Fruit fly (Drosophila melanogaster) whole organism, embryonic: ENCODE results near the gene JMJD4.
A peak's percentile ranks its signal among the peaks of the same experiment; 100 is the strongest.

Experiments used
- B-H2 ChIP-seq: fragments of 200-800 bp; sonication (Bioruptor generic); optimal IDR thresholded peaks from 2 replicates; lab custom pipeline; 2018; ENCODE audit warnings: missing biosample characterization, mild to moderate bottlenecking, missing genetic modification characterization
- CG10321 ChIP-seq: fragments of 200-800 bp; sonication (Bioruptor generic); IDR thresholded peaks from 2 replicates; pipeline ENCODE4 v1.3.6; 2022; ENCODE audit warnings: missing biosample characterization, missing genetic modification characterization
- CG10543 ChIP-seq: fragments of 200-800 bp; sonication (Bioruptor generic); optimal IDR thresholded peaks from 3 replicates; lab custom pipeline; 2017; ENCODE audit warnings: missing biosample characterization, mild to moderate bottlenecking, missing genetic modification characterization, moderate library complexity
- CG11456 ChIP-seq: fragments of 200-800 bp; sonication (Bioruptor generic); IDR thresholded peaks from 3 replicates; pipeline ENCODE4 v1.3.6; 2022; ENCODE audit warnings: missing biosample characterization, missing genetic modification characterization
- CG12744 ChIP-seq: fragments of 200-800 bp; sonication (Bioruptor generic); optimal IDR thresholded peaks from 2 replicates; lab custom pipeline; 2016; ENCODE audit warnings: missing biosample characterization, missing genetic modification characterization
- CG13123 ChIP-seq: fragments of 200-800 bp; sonication (Bioruptor generic); optimal IDR thresholded peaks from 2 replicates; lab custom pipeline; 2016; ENCODE audit warnings: missing biosample characterization, missing genetic modification characterization
- CG15479 ChIP-seq: fragments of 200-800 bp; sonication (Bioruptor generic); optimal IDR thresholded peaks from 3 replicates; lab custom pipeline; 2019; ENCODE audit warnings: missing biosample characterization, mild to moderate bottlenecking, missing genetic modification characterization, moderate library complexity
- CG17186 ChIP-seq: fragments of 200-800 bp; sonication (Bioruptor generic); optimal IDR thresholded peaks from 3 replicates; lab custom pipeline; 2017; ENCODE audit warnings: missing biosample characterization, missing genetic modification reagents, missing genetic modification characterization
- CG17328 ChIP-seq: fragments of 200-800 bp; sonication (Bioruptor generic); IDR thresholded peaks from 2 replicates; pipeline ENCODE4 v1.3.6; 2022; ENCODE audit warnings: missing biosample characterization, missing genetic modification characterization
- CG17385 ChIP-seq: fragments of 200-800 bp; sonication (Bioruptor generic); optimal IDR thresholded peaks from 3 replicates; lab custom pipeline; 2018; ENCODE audit warnings: missing biosample characterization, mild to moderate bottlenecking, missing genetic modification characterization
- CG1792 ChIP-seq: fragments of 200-800 bp; sonication (Bioruptor generic); optimal IDR thresholded peaks from 2 replicates; lab custom pipeline; 2016; ENCODE audit warnings: missing biosample characterization, missing genetic modification characterization
- CG31365 ChIP-seq: fragments of 200-800 bp; sonication (Bioruptor generic); optimal IDR thresholded peaks from 2 replicates; lab custom pipeline; 2018; ENCODE audit warnings: missing biosample characterization, mild to moderate bottlenecking, missing genetic modification characterization
- CG31388 ChIP-seq: fragments of 200-800 bp; sonication (Bioruptor generic); optimal IDR thresholded peaks from 2 replicates; lab custom pipeline; 2016; ENCODE audit warnings: missing biosample characterization, missing genetic modification characterization
- CG31441 ChIP-seq: fragments of 200-800 bp; sonication (Bioruptor generic); IDR thresholded peaks from 2 replicates; pipeline ENCODE4 v1.3.6; 2022; ENCODE audit warnings: missing biosample characterization, missing genetic modification characterization
- CG32532 ChIP-seq: fragments of 200-800 bp; sonication (Bioruptor generic); IDR thresholded peaks from 2 replicates; pipeline ENCODE4 v1.3.6; 2022; ENCODE audit warnings: missing biosample characterization, missing genetic modification characterization
- CG5245 ChIP-seq: fragments of 200-800 bp; sonication (Bioruptor generic); optimal IDR thresholded peaks from 3 replicates; lab custom pipeline; 2016; ENCODE audit warnings: missing biosample characterization, missing genetic modification characterization
- CG6272 ChIP-seq: fragments of 200-800 bp; sonication (Bioruptor generic); IDR thresholded peaks from 2 replicates; pipeline ENCODE4 v1.3.6; 2022; ENCODE audit warnings: missing biosample characterization, missing genetic modification characterization
- CG6689 ChIP-seq: fragments of 200-800 bp; sonication (Bioruptor generic); IDR thresholded peaks from 2 replicates; pipeline ENCODE4 v1.3.6; 2022; ENCODE audit warnings: missing biosample characterization, missing genetic modification characterization
- CG8290 ChIP-seq, 3 experiments: fragments of 200-800 bp; sonication (Bioruptor generic); optimal IDR thresholded peaks; 2 replicates each; lab custom pipeline; 2016 to 2019; ENCODE audit warnings: missing biosample characterization in 3 of 3, missing genetic modification characterization in 3 of 3, mild to moderate bottlenecking in 2 of 3, moderate library complexity in 1 of 3
- CG8765 ChIP-seq: fragments of 200-800 bp; sonication (Bioruptor generic); IDR thresholded peaks from 2 replicates; pipeline ENCODE4 v1.3.6; 2022; ENCODE audit warnings: missing biosample characterization, missing genetic modification characterization
- CG8924 ChIP-seq: fragments of 200-800 bp; optimal IDR thresholded peaks from 3 replicates; lab custom pipeline; 2019; ENCODE audit warnings: missing biosample characterization, mild to moderate bottlenecking, missing genetic modification characterization, moderate library complexity
- CoRest ChIP-seq: fragments of 200-800 bp; sonication (Bioruptor generic); optimal IDR thresholded peaks from 3 replicates; lab custom pipeline; 2018; ENCODE audit warnings: missing biosample characterization, mild to moderate bottlenecking, missing genetic modification characterization, moderate library complexity
- HmgD ChIP-seq: fragments of 200-800 bp; sonication (Bioruptor generic); optimal IDR thresholded peaks from 3 replicates; lab custom pipeline; 2016; ENCODE audit warnings: missing biosample characterization, missing genetic modification characterization
- HmgZ ChIP-seq: fragments of 200-800 bp; sonication (Bioruptor generic); optimal IDR thresholded peaks from 2 replicates; lab custom pipeline; 2018; ENCODE audit warnings: missing biosample characterization, mild to moderate bottlenecking, missing genetic modification characterization
- Mrtf ChIP-seq: fragments of 200-800 bp; sonication (Bioruptor generic); IDR thresholded peaks from 3 replicates; pipeline ENCODE4 v1.3.6; 2022; ENCODE audit warnings: missing biosample characterization, missing genetic modification characterization
- Neu2 ChIP-seq: fragments of 200-800 bp; sonication (Bioruptor generic); optimal IDR thresholded peaks from 3 replicates; lab custom pipeline; 2016; ENCODE audit warnings: missing biosample characterization, missing genetic modification characterization, borderline replicate concordance
- Optix ChIP-seq: fragments of 200-800 bp; sonication (Bioruptor generic); IDR thresholded peaks from 3 replicates; pipeline ENCODE4 v1.3.6; 2022; ENCODE audit warnings: missing biosample characterization, missing genetic modification characterization
- Rx ChIP-seq: fragments of 200-800 bp; sonication (Bioruptor generic); IDR thresholded peaks from 2 replicates; pipeline ENCODE4 v1.3.6; 2022; ENCODE audit warnings: missing biosample characterization, missing genetic modification characterization
- Scr ChIP-seq: fragments of 200-800 bp; sonication (Bioruptor generic); IDR thresholded peaks from 2 replicates; pipeline ENCODE4 v1.3.6; 2022; ENCODE audit warnings: missing biosample characterization, missing genetic modification characterization; ENCODE audit not compliant: partially characterized antibody
- TFAM ChIP-seq: fragments of 200-800 bp; sonication (Bioruptor generic); optimal IDR thresholded peaks from 2 replicates; lab custom pipeline; 2017; ENCODE audit warnings: missing biosample characterization, missing genetic modification characterization, inconsistent platforms
- Trl ChIP-seq, 3 experiments: fragments of >200 bp in 2 of 3; fragments of 200-800 bp in 1 of 3; sonication (Bioruptor generic) in 1 of 3; optimal IDR thresholded peaks; 2 replicates in 1 of 3; 3 replicates in 2 of 3; lab custom pipeline; 2016 to 2017; ENCODE audit warnings: missing biosample characterization in 1 of 3, missing genetic modification characterization in 1 of 3
- Vsx1 ChIP-seq: fragments of 200-800 bp; sonication (Bioruptor generic); optimal IDR thresholded peaks from 2 replicates; lab custom pipeline; 2017; ENCODE audit warnings: missing biosample characterization, mild to moderate bottlenecking, missing genetic modification characterization, missing genetic modification reagents
- aop ChIP-seq: fragments of 200-800 bp; sonication (Bioruptor generic); IDR thresholded peaks from 2 replicates; pipeline ENCODE4 v1.3.6; 2022; ENCODE audit warnings: missing biosample characterization, missing genetic modification characterization
- ara ChIP-seq: fragments of 200-800 bp; sonication (Bioruptor generic); IDR thresholded peaks from 2 replicates; pipeline ENCODE4 v1.3.6; 2022; ENCODE audit warnings: missing biosample characterization, missing genetic modification characterization
- chm ChIP-seq: fragments of 200-800 bp; sonication (Bioruptor generic); IDR thresholded peaks from 2 replicates; pipeline ENCODE4 v1.3.6; 2022; ENCODE audit warnings: missing biosample characterization, missing genetic modification characterization
- exex ChIP-seq: fragments of 200-800 bp; sonication (Bioruptor generic); optimal IDR thresholded peaks from 4 replicates; lab custom pipeline; 2018; ENCODE audit warnings: missing biosample characterization, mild to moderate bottlenecking, missing genetic modification characterization, moderate library complexity
- ind ChIP-seq: fragments of 200-800 bp; sonication (Bioruptor generic); optimal IDR thresholded peaks from 3 replicates; lab custom pipeline; 2016; ENCODE audit warnings: missing biosample characterization, missing genetic modification characterization
- jing ChIP-seq: fragments of 200-800 bp; sonication (Bioruptor generic); optimal IDR thresholded peaks from 2 replicates; lab custom pipeline; 2018; ENCODE audit warnings: missing biosample characterization, mild to moderate bottlenecking, missing genetic modification characterization
- maf-S ChIP-seq: fragments of 200-800 bp; sonication (Bioruptor generic); optimal IDR thresholded peaks from 2 replicates; lab custom pipeline; 2016; ENCODE audit warnings: missing biosample characterization, missing genetic modification characterization
- onecut ChIP-seq: fragments of 200-800 bp; sonication (Bioruptor generic); IDR thresholded peaks from 2 replicates; pipeline ENCODE4 v1.3.6; 2022; ENCODE audit warnings: missing biosample characterization, missing genetic modification characterization
- otp ChIP-seq: fragments of 200-800 bp; sonication (Bioruptor generic); IDR thresholded peaks from 3 replicates; pipeline ENCODE4, ENCODE4 v1.3.6; 2022; ENCODE audit warnings: missing biosample characterization, missing genetic modification characterization
- ranshi ChIP-seq: fragments of 200-800 bp; sonication (Bioruptor generic); IDR thresholded peaks from 2 replicates; pipeline ENCODE4 v1.3.6; 2022; ENCODE audit warnings: missing biosample characterization, missing genetic modification characterization
- sd ChIP-seq: fragments of 200-800 bp; sonication (Bioruptor generic); optimal IDR thresholded peaks from 3 replicates; lab custom pipeline; 2018; ENCODE audit warnings: missing biosample characterization, mild to moderate bottlenecking, missing genetic modification characterization, moderate library complexity
- slbo ChIP-seq: fragments of 200-800 bp; sonication (Bioruptor generic); IDR thresholded peaks from 2 replicates; pipeline ENCODE4 v1.3.6; 2022; ENCODE audit warnings: missing biosample characterization, missing genetic modification characterization
- tin ChIP-seq: fragments of 200-800 bp; sonication (Bioruptor generic); optimal IDR thresholded peaks from 3 replicates; lab custom pipeline; 2016; ENCODE audit warnings: missing biosample characterization, missing genetic modification characterization
- toy ChIP-seq: fragments of 200-800 bp; sonication (Bioruptor generic); IDR thresholded peaks from 2 replicates; pipeline ENCODE4 v1.3.6; 2022; ENCODE audit warnings: missing biosample characterization, missing genetic modification characterization
- trh ChIP-seq: fragments of 200-800 bp; sonication (Bioruptor generic); optimal IDR thresholded peaks from 2 replicates; lab custom pipeline; 2016; ENCODE audit warnings: missing biosample characterization, missing genetic modification characterization
- ttk ChIP-seq: fragments of 200-800 bp; sonication (Bioruptor generic); IDR thresholded peaks from 2 replicates; pipeline ENCODE4 v2.1.2; 2022; ENCODE audit warnings: missing biosample characterization, missing genetic modification characterization
- yki ChIP-seq: fragments of >200 bp; optimal IDR thresholded peaks from 3 replicates; lab custom pipeline; 2018

The JMJD4 gene

DNA sequence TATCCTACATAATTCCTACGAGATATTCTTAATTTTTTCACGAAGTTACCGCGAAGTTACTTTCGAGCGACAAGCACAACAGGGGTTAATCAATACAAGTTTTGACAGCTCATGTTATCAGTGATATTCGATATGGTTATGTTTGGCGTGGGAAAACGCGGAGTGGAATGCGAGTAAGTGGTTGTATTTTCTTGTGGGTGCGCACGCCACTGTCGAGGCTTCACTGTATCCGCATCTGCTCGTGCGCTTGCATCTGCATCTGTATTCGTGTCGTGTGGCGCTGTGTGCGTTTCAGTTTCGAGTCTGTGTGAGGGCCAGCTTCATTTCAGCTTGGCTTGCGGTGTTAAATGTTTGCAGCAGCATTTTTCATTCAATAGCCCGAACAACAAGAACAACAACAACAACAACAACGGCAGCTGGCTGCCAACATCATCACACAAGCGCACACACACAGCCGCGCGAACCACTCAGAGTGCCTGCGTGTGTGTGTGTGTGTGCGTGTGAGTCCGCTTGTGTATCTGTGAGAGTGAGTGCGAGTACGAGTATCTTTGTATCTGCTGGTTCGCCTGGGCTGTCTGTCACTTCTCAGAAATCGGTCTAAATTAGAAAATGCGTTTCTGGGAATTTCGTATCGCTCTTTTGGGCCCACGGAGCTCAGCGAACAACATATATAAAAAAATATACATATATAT is 7.8 kb downstream of the JMJD4 start (continued):
- peak; percentile 62; the same call in 1 of the 2 replicates for TF ChIP-seq Rx (GFP tag; lab: Robert Waterston, UW)
- no peak; the same call in 1 of the 2 replicates for TF ChIP-seq CG6689
- peak; percentile 58 for TF ChIP-seq ind (GFP tag; lab: Kevin White, UChicago)
- no peak for TF ChIP-seq aop (GFP tag; lab: Robert Waterston, UW)
- peak; percentile 81 for TF ChIP-seq CG15479 (GFP tag; lab: Kevin White, UChicago)
- TF ChIP-seq CG1792, result peak; percentile 3
- peak; percentile 36 for TF ChIP-seq CoRest (tag; lab: Kevin White, UChicago)
- peak; percentile 32; the same call in 1 of the 2 replicates for TF ChIP-seq Scr
- TF ChIP-seq CG8290 (GFP tag; optimal IDR thresholded peaks at IDR 0.05; lab: Kevin White, UChicago), result peak; percentile 24
- peak; percentile 22 to 78 for TF ChIP-seq CG8290 (tag; optimal IDR thresholded peaks at IDR 0.05; lab: Kevin White, UChicago)
- peak; percentile 54; the same call in 2 of the 3 replicates for TF ChIP-seq otp
- TF ChIP-seq Optix, result peak; percentile 64; the same call in 2 of the 3 replicates
- TF ChIP-seq sd, result peak; percentile 84
- TF ChIP-seq TFAM (GFP tag; lab: Kevin White, UChicago), result no peak
- TF ChIP-seq Neu2 (GFP tag; lab: Kevin White, UChicago), result peak; percentile 19
- TF ChIP-seq CG31441 (GFP tag; lab: Robert Waterston, UW), result no peak
- TF ChIP-seq chm, result peak; percentile 51
- peak; percentile 35; the same call in 1 of the 2 replicates for TF ChIP-seq ara (GFP tag; lab: Robert Waterston, UW)
- peak; percentile 82 for TF ChIP-seq HmgD
- TF ChIP-seq onecut, result peak; percentile 70
- TF ChIP-seq CG10321 (GFP tag; lab: Robert Waterston, UW), result no peak
- TF ChIP-seq CG10543, result peak; percentile 57
- peak; percentile 29; the same call in 1 of the 2 replicates for TF ChIP-seq CG17328 (GFP tag; lab: Robert Waterston, UW)
- peak; percentile 57; the same call in 1 of the 2 replicates for TF ChIP-seq toy (GFP tag; lab: Robert Waterston, UW)
- no peak for TF ChIP-seq CG31388
- peak; percentile 41 for TF ChIP-seq jing (GFP tag; lab: Kevin White, UChicago)
- TF ChIP-seq slbo, result peak; percentile 85
- peak; percentile 10 for TF ChIP-seq CG5245 (GFP tag; lab: Kevin White, UChicago)
- TF ChIP-seq CG31365 (tag; lab: Kevin White, UChicago), result no peak
- no peak for TF ChIP-seq B-H2
- peak; percentile 39 for TF ChIP-seq tin (GFP tag; lab: Kevin White, UChicago)
- no peak for TF ChIP-seq exex (tag; lab: Kevin White, UChicago)
- no peak for TF ChIP-seq yki (lab: Kevin White, UChicago)
- TF ChIP-seq ranshi (GFP tag; lab: Robert Waterston, UW), result peak; percentile 71; the same call in 1 of the 2 replicates
- TF ChIP-seq CG17186 (GFP tag; lab: Kevin White, UChicago), result no peak
- TF ChIP-seq Vsx1 (GFP tag; lab: Kevin White, UChicago), result no peak
- peak; percentile 78; the same call in 2 of the 3 replicates for TF ChIP-seq Mrtf (GFP tag; lab: Robert Waterston, UW)
- peak; percentile 75 for TF ChIP-seq CG6272 (GFP tag; lab: Robert Waterston, UW)
- TF ChIP-seq ttk, result peak; percentile 23; the same call in 1 of the 2 replicates
- TF ChIP-seq HmgZ (tag; lab: Kevin White, UChicago), result peak; percentile 40
- TF ChIP-seq trh, result no peak
- peak; percentile 24 for TF ChIP-seq CG12744
- no peak for TF ChIP-seq CG8924 (tag; lab: Kevin White, UChicago)
- peak; percentile 14 to 47 for TF ChIP-seq Trl (optimal IDR thresholded peaks at IDR 0.05; lab: Kevin White, UChicago)
- TF ChIP-seq Trl (GFP tag; optimal IDR thresholded peaks at IDR 0.05; lab: Kevin White, UChicago), result peak; percentile 66
- peak; percentile 13 for TF ChIP-seq maf-S (GFP tag; lab: Kevin White, UChicago)
- TF ChIP-seq CG17385 (GFP tag; lab: Kevin White, UChicago), result no peak
- peak; percentile 92 for TF ChIP-seq CG11456 (GFP tag; lab: Robert Waterston, UW)
- peak; percentile 56; the same call in 1 of the 2 replicates for TF ChIP-seq CG8765 (GFP tag; lab: Robert Waterston, UW)
- no peak for TF ChIP-seq CG13123 (GFP tag; lab: Kevin White, UChicago)
- TF ChIP-seq CG32532, result peak; percentile 76
